Fruit fly (Drosophila melanogaster) whole organism, wandering third instar larva: ENCODE measurements around the gene tinc.

ENCODE experiments used
- Abd-B ChIP-seq: fragments of >200 bp; optimal IDR thresholded peaks from 2 replicates; lab custom pipeline; 2017; ENCODE audit warnings: missing biosample characterization, missing genetic modification characterization
- Dif ChIP-seq: fragments of 200-275, 200-300 bp; sonication (Bioruptor generic); optimal IDR thresholded peaks from 2 replicates; lab custom pipeline; 2018; ENCODE audit warnings: missing biosample characterization, missing genetic modification characterization; ENCODE audit not compliant: partially characterized antibody
- Hr78 ChIP-seq: fragments of >200 bp; optimal IDR thresholded peaks from 2 replicates; lab custom pipeline; 2017; ENCODE audit warnings: missing biosample characterization, missing genetic modification characterization
- Myc ChIP-seq: fragments of >200 bp; optimal IDR thresholded peaks from 2 replicates; lab custom pipeline; 2017
- N ChIP-seq: fragments of >200 bp; optimal IDR thresholded peaks from 2 replicates; lab custom pipeline; 2018; ENCODE audit warnings: missing biosample characterization, missing external identifiers, missing genetic modification characterization
- OdsH ChIP-seq: fragments of 200-800 bp; sonication (Bioruptor generic); optimal IDR thresholded peaks from 2 replicates; lab custom pipeline; 2016; ENCODE audit warnings: missing biosample characterization, mild to moderate bottlenecking, missing genetic modification characterization
- Sp1 ChIP-seq: fragments of 200-800 bp; sonication (Bioruptor generic); optimal IDR thresholded peaks from 3 replicates; lab custom pipeline; 2019; ENCODE audit warnings: missing biosample characterization, mild to moderate bottlenecking, missing genetic modification characterization, moderate library complexity
- Vsx2 ChIP-seq: fragments of 200-300, 225-300 bp; sonication (Bioruptor generic); optimal IDR thresholded peaks from 2 replicates; lab custom pipeline; 2018; ENCODE audit warnings: missing biosample characterization, missing genetic modification characterization; ENCODE audit not compliant: partially characterized antibody
- dl ChIP-seq, 2 experiments: fragments of 175-275, 200-275 bp in 1 of 2; fragments of 200-275 bp in 1 of 2; sonication (Bioruptor generic); optimal IDR thresholded peaks; lab custom pipeline; 2018; ENCODE audit warnings: mild to moderate bottlenecking in 2 of 2, missing biosample characterization in 2 of 2, missing genetic modification characterization in 2 of 2, moderate library complexity in 2 of 2; ENCODE audit not compliant: partially characterized antibody in 2 of 2, insufficient read depth in 1 of 2
- foxo ChIP-seq, 2 experiments: fragments of 200-800 bp; sonication (Bioruptor generic); optimal IDR thresholded peaks; 2 replicates in 1 of 2; 3 replicates in 1 of 2; lab custom pipeline; 2016 to 2017; ENCODE audit warnings: missing biosample characterization in 2 of 2, missing genetic modification characterization in 2 of 2
- sv ChIP-seq: fragments of 200-800 bp; sonication (Bioruptor generic); optimal IDR thresholded peaks from 3 replicates; lab custom pipeline; 2016; ENCODE audit warnings: missing biosample characterization, missing genetic modification characterization
- usp ChIP-seq: fragments of >200 bp; optimal IDR thresholded peaks from 2 replicates; lab custom pipeline; 2017; ENCODE audit warnings: missing biosample characterization, missing genetic modification characterization

- no peak for TF ChIP-seq Abd-B (GFP tag; lab: Kevin White, UChicago)
- no peak for TF ChIP-seq sv (GFP tag; lab: Kevin White, UChicago)
- no peak for TF ChIP-seq Myc (lab: Kevin White, UChicago)
- TF ChIP-seq usp: no peak
- no peak for TF ChIP-seq Sp1 (GFP tag; lab: Kevin White, UChicago)
- TF ChIP-seq foxo (GFP tag; optimal IDR thresholded peaks at IDR 0.05; lab: Kevin White, UChicago): peak in 1 of 2 experiments; percentile 19
- TF ChIP-seq dl (GFP tag; optimal IDR thresholded peaks at IDR 0.05; lab: Kevin White, UChicago; ENCODE audit: insufficient read depth in 1 of 2, partially characterized antibody in 2 of 2): no peak
- no peak for TF ChIP-seq OdsH (GFP tag; lab: Kevin White, UChicago)
- TF ChIP-seq Dif: no peak
- no peak for TF ChIP-seq Hr78
- TF ChIP-seq N (GFP tag; lab: Kevin White, UChicago): no peak
- no peak for TF ChIP-seq Vsx2 (GFP tag; lab: Kevin White, UChicago)
Measured at dm6 chr3R:17818803-17819202, 7.5 kb downstream of the tinc start.
